Worm (Caenorhabditis elegans): ENCODE results near the gene nspc-19.

DNA sequence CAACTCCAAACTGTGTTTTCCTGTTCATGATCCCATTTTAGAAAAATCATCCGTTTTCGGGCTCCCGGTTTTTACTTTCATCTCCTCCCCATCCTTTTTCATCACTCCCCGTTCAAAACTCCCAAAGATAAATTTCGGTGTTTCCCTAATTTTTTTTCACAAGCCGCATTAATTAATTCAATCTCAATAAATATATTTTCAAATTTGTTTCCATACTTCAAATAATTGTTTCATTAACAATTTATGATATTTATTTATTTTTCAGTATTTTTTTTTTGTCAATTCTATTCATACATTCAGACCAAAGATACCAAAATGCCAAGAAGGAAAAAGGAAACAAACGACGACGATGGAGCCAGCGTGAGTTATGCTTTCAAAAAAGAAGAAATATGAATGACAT is 8.0 kb upstream of the nspc-19 start, which contains the start of gene D1025.1:
- TF ChIP-seq him-1 (tag; optimal IDR thresholded peaks at IDR 0.05) (no peak), dao-5 (tag; optimal IDR thresholded peaks at IDR 0.05) (no peak), W03F9.2 (tag; optimal IDR thresholded peaks at IDR 0.05) (no peak)

Measured in whole organism, L4/young adult.